Worm (Caenorhabditis elegans) whole organism, L3 larva: ENCODE measurements around the gene C07G1.15.

Experiments used
- R02D3.7 ChIP-seq: fragments of 150-350 bp; optimal IDR thresholded peaks from 2 replicates; lab custom pipeline; 2014; ENCODE audit warnings: missing biosample characterization, missing genetic modification characterization
- ama-1 ChIP-seq: fragments of 150-350 bp; optimal IDR thresholded peaks from 2 replicates; lab custom pipeline; 2018
- ceh-16 ChIP-seq: sonication (generic microtip); optimal IDR thresholded peaks from 2 replicates; lab custom pipeline; 2017; ENCODE audit warnings: missing biosample characterization, missing genetic modification characterization
- ceh-28 ChIP-seq: fragments of 150-350 bp; optimal IDR thresholded peaks from 2 replicates; lab custom pipeline; 2014; ENCODE audit warnings: missing biosample characterization, missing genetic modification reagents, missing genetic modification characterization
- ceh-82 ChIP-seq: fragments of 150-350 bp; optimal IDR thresholded peaks from 2 replicates; lab custom pipeline; 2014; ENCODE audit warnings: missing biosample characterization, missing genetic modification characterization
- ceh-9 ChIP-seq: sonication (generic microtip); optimal IDR thresholded peaks from 2 replicates; lab custom pipeline; 2018; ENCODE audit warnings: missing biosample characterization, missing genetic modification characterization
- daf-12 ChIP-seq: fragments of 150-350 bp; optimal IDR thresholded peaks from 2 replicates; lab custom pipeline; 2014; ENCODE audit warnings: missing biosample characterization, missing genetic modification reagents, missing genetic modification characterization
- egl-27 ChIP-seq: sonication (generic microtip); optimal IDR thresholded peaks from 4 replicates; lab custom pipeline; 2017; ENCODE audit warnings: missing biosample characterization, missing genetic modification reagents, missing genetic modification characterization
- egl-5 ChIP-seq: fragments of 150-350 bp; optimal IDR thresholded peaks from 2 replicates; lab custom pipeline; 2017; ENCODE audit warnings: missing biosample characterization, missing genetic modification reagents, missing genetic modification characterization, inconsistent platforms
- elt-1 ChIP-seq: fragments of 150-350 bp; optimal IDR thresholded peaks from 2 replicates; lab custom pipeline; 2014; ENCODE audit warnings: missing biosample characterization, missing genetic modification characterization
- elt-2 ChIP-seq: sonication (generic microtip); optimal IDR thresholded peaks from 2 replicates; lab custom pipeline; 2016; ENCODE audit warnings: missing genetic modification reagents, mild to moderate bottlenecking, missing genetic modification characterization, missing compliant biosample characterization
- elt-3 ChIP-seq, 3 experiments: fragments of 150-350 bp in 1 of 3; sonication (generic microtip) in 2 of 3; optimal IDR thresholded peaks; 2 replicates in 2 of 3; 4 replicates in 1 of 3; lab custom pipeline; 2014 to 2017; ENCODE audit warnings: missing biosample characterization in 3 of 3, missing genetic modification characterization in 3 of 3
- eor-1 ChIP-seq, 2 experiments: fragments of 150-350 bp; optimal IDR thresholded peaks; 2 replicates each; lab custom pipeline; 2014 to 2018; ENCODE audit warnings: missing biosample characterization in 2 of 2, missing genetic modification characterization in 2 of 2
- fos-1 ChIP-seq: fragments of 150-350 bp; optimal IDR thresholded peaks from 2 replicates; lab custom pipeline; 2014; ENCODE audit warnings: missing biosample characterization, missing genetic modification characterization
- hmg-11 ChIP-seq: sonication (generic microtip); optimal IDR thresholded peaks from 2 replicates; lab custom pipeline; 2016; ENCODE audit warnings: missing genetic modification characterization, missing compliant biosample characterization
- jun-1 ChIP-seq: fragments of 150-350 bp; optimal IDR thresholded peaks from 2 replicates; lab custom pipeline; 2014; ENCODE audit warnings: missing biosample characterization, missing genetic modification reagents, missing genetic modification characterization
- lin-15B ChIP-seq: fragments of 150-350 bp; optimal IDR thresholded peaks from 2 replicates; lab custom pipeline; 2014; ENCODE audit warnings: missing biosample characterization, missing genetic modification characterization
- lin-39 ChIP-seq: fragments of 150-350 bp; optimal IDR thresholded peaks from 2 replicates; lab custom pipeline; 2018; ENCODE audit warnings: missing biosample characterization, missing genetic modification reagents, missing genetic modification characterization
- lsy-12 ChIP-seq: sonication (generic microtip); optimal IDR thresholded peaks from 2 replicates; lab custom pipeline; 2016; ENCODE audit warnings: mild to moderate bottlenecking, missing genetic modification characterization, missing compliant biosample characterization
- mdl-1 ChIP-seq: fragments of 150-350 bp; optimal IDR thresholded peaks from 2 replicates; lab custom pipeline; 2014; ENCODE audit warnings: missing biosample characterization, missing genetic modification characterization
- mml-1 ChIP-seq: fragments of 150-350 bp; sonication (generic microtip); optimal IDR thresholded peaks from 3 replicates; lab custom pipeline; 2014; ENCODE audit warnings: missing biosample characterization, missing genetic modification characterization
- nfya-1 ChIP-seq: sonication (generic microtip); optimal IDR thresholded peaks from 2 replicates; lab custom pipeline; 2017; ENCODE audit warnings: missing genetic modification characterization, mild to moderate bottlenecking, missing compliant biosample characterization, antibody characterized with exemption, moderate library complexity; ENCODE audit not compliant: insufficient read depth
- nhr-11 ChIP-seq: fragments of 150-350 bp; optimal IDR thresholded peaks from 2 replicates; lab custom pipeline; 2014; ENCODE audit warnings: missing biosample characterization, missing genetic modification characterization
- nhr-12 ChIP-seq: fragments of 150-350 bp; optimal IDR thresholded peaks from 2 replicates; lab custom pipeline; 2014; ENCODE audit warnings: missing biosample characterization, missing genetic modification characterization
- nhr-23 ChIP-seq: fragments of 150-350 bp; optimal IDR thresholded peaks from 2 replicates; lab custom pipeline; 2014; ENCODE audit warnings: missing biosample characterization, missing genetic modification reagents, missing genetic modification characterization
- nhr-237 ChIP-seq: fragments of 150-350 bp; optimal IDR thresholded peaks from 2 replicates; lab custom pipeline; 2014; ENCODE audit warnings: missing biosample characterization, missing genetic modification characterization
- nhr-25 ChIP-seq: sonication (generic microtip); optimal IDR thresholded peaks from 2 replicates; lab custom pipeline; 2017; ENCODE audit warnings: missing biosample characterization, missing genetic modification characterization
- nhr-28 ChIP-seq: fragments of 150-350 bp; optimal IDR thresholded peaks from 2 replicates; lab custom pipeline; 2014; ENCODE audit warnings: missing biosample characterization, missing genetic modification characterization
- nhr-67 ChIP-seq: fragments of 150-350 bp; optimal IDR thresholded peaks from 2 replicates; lab custom pipeline; 2014; ENCODE audit warnings: missing biosample characterization, missing genetic modification characterization
- nhr-76 ChIP-seq: fragments of 150-350 bp; sonication (generic microtip); optimal IDR thresholded peaks from 5 replicates; lab custom pipeline; 2014; ENCODE audit warnings: missing biosample characterization, missing genetic modification characterization
- pha-4 ChIP-seq: fragments of 150-350 bp; optimal IDR thresholded peaks from 2 replicates; lab custom pipeline; 2014; ENCODE audit warnings: missing biosample characterization, missing genetic modification reagents, missing genetic modification characterization
- pqm-1 ChIP-seq: fragments of 150-350 bp; optimal IDR thresholded peaks from 2 replicates; lab custom pipeline; 2017; ENCODE audit warnings: missing biosample characterization, missing genetic modification characterization, inconsistent platforms
- sea-2 ChIP-seq: fragments of 150-350 bp; sonication (generic microtip); optimal IDR thresholded peaks from 4 replicates; lab custom pipeline; 2014; ENCODE audit warnings: missing biosample characterization, missing genetic modification reagents, missing genetic modification characterization
- skn-1 ChIP-seq: fragments of 150-350 bp; optimal IDR thresholded peaks from 2 replicates; lab custom pipeline; 2014; ENCODE audit warnings: missing biosample characterization, missing genetic modification characterization
- snpc-4 ChIP-seq: fragments of 150-350 bp; optimal IDR thresholded peaks from 2 replicates; lab custom pipeline; 2014; ENCODE audit warnings: missing biosample characterization, missing genetic modification characterization
- unc-62 ChIP-seq: fragments of 150-350 bp; sonication (generic microtip); optimal IDR thresholded peaks from 4 replicates; lab custom pipeline; 2014; ENCODE audit warnings: missing biosample characterization, missing genetic modification reagents, missing genetic modification characterization
- zag-1 ChIP-seq: fragments of 150-350 bp; optimal IDR thresholded peaks from 2 replicates; lab custom pipeline; 2014; ENCODE audit warnings: missing biosample characterization, missing genetic modification characterization
- ztf-4 ChIP-seq: fragments of 150-350 bp; optimal IDR thresholded peaks from 2 replicates; lab custom pipeline; 2014; ENCODE audit warnings: missing biosample characterization, missing genetic modification characterization

Gene C07G1.15

DNA sequence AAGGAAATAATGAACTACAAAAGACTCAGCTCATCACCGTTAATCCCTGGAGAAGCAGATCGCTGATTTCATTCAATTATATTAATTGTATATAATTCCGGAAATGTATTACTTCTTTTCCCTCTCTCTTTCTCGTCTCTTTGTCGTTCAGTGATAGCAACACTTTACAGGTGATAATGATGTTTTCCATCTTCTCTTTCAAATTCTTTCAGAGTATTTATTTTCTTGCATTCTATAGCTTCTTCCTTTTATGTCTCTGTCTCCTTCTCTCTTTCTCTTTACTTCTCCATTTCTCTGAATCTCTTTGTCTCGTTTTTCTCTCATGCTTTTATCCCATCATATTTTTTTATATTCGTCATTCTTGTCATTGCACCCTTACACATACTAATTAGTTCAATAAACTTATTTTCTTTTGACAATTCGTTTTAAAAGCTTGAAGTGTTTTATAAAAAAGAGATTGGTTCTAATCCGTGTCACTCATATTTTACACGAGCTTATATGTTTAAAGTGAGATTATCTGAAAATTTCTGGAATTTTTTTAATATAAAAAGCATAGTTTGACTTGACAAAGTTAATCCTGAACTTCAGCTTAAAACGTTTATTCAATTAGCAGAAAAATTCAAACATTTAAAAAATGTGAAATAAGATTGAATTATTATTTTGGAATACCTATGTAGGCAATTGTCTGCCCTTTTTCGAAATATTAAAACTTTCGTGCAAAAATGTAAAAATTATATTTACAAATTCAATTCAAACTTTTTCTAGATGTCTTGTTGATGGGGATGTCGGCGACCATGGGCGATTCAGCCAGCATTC is 26.8 kb upstream of the C07G1.15 start, which contains the start of gene pmk-2:
Gene pmk-2 (plus strand): TSS at position 766 of the 816 bp plus-strand sequence.
- TF ChIP-seq ceh-82 (tag; lab: Kevin White, UChicago) (no peak), nfya-1 (tag; lab: Kevin White, UChicago) (peak; percentile 29), nhr-28 (tag; lab: Kevin White, UChicago) (no peak), lin-15B (tag; lab: Kevin White, UChicago) (no peak), skn-1 (tag; lab: Kevin White, UChicago) (peak; percentile 14), nhr-237 (no peak), nhr-12 (tag; lab: Kevin White, UChicago) (no peak), nhr-23 (tag; lab: Kevin White, UChicago) (no peak), jun-1 (peak; percentile 3), mml-1 (tag; lab: Kevin White, UChicago) (no peak), elt-2 (tag; lab: Kevin White, UChicago) (peak; percentile 40), ceh-28 (tag; lab: Kevin White, UChicago) (no peak), lsy-12 (tag; lab: Kevin White, UChicago) (no peak), nhr-67 (tag; lab: Kevin White, UChicago) (no peak), fos-1 (no peak)

DNA sequence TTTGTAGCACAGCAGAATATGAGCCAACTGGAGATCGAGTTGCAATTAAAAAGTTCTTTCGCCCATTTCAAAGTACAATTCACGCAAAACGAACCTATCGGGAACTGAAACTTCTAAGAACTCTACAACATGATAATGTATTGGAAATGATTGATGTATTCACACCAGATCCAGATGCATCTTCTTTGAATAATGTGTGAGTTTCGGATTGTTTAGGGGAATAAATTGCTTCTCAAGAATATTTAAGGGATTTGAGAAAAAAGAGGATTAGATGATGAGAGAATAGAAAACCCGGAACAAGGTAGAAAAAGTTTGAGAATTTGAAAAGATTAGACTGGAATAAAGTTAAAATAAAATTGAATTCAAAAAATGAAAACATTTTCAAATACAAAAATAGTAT is 25.4 kb upstream of the C07G1.15 start:
- TF ChIP-seq R02D3.7 (tag; lab: Kevin White, UChicago) (no peak), ceh-9 (tag; lab: Kevin White, UChicago) (no peak), mdl-1 (no peak), eor-1 (tag; optimal IDR thresholded peaks at IDR 0.05; lab: Kevin White, UChicago) (no peak)

DNA sequence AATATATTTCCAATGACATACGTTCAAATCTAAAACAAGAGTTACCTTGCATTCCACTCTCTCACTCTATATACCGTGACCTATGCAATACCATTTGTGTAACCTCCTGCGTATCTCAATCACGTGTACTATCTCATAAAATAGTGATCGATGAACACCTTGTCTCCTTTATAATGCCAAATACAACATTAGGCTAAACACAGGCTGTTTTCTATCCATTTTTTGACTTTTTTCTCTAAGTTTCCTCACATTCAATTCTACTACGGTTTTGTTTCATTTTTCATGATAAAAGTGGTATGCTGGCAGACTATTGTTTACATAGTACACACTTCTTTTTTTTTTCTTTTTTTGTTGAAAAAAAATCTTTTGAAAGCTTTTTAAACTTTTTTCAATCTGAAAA is 23.5 kb upstream of the C07G1.15 start:
- peak; percentile 16 for TF ChIP-seq nfya-1 (tag; lab: Kevin White, UChicago)
- no peak for TF ChIP-seq hmg-11 (tag; lab: Kevin White, UChicago)
- no peak for TF ChIP-seq nhr-11 (tag; lab: Kevin White, UChicago)
- no peak for TF ChIP-seq lsy-12 (tag; lab: Kevin White, UChicago)
- TF ChIP-seq zag-1, result no peak
- TF ChIP-seq ceh-28 (tag; lab: Kevin White, UChicago), result peak; percentile 67
- peak; percentile 46 for TF ChIP-seq nhr-23 (tag; lab: Kevin White, UChicago)
- TF ChIP-seq elt-2 (tag; lab: Kevin White, UChicago), result peak; percentile 44
- TF ChIP-seq eor-1 (tag; optimal IDR thresholded peaks at IDR 0.05; lab: Kevin White, UChicago), result no peak
- TF ChIP-seq egl-5 (tag; lab: Kevin White, UChicago), result no peak
- TF ChIP-seq ceh-16 (tag; lab: Kevin White, UChicago), result no peak
- peak; percentile 79 for TF ChIP-seq mdl-1
- no peak for TF ChIP-seq elt-1 (tag; lab: Kevin White, UChicago)
- peak; percentile 36 for TF ChIP-seq pqm-1 (tag; lab: Kevin White, UChicago)
- TF ChIP-seq sea-2 (GFP tag; lab: Kevin White, UChicago), result no peak
- no peak for TF ChIP-seq snpc-4 (tag; lab: Kevin White, UChicago)
- peak; percentile 92 for TF ChIP-seq pha-4 (tag; lab: Kevin White, UChicago)
- TF ChIP-seq nhr-25, result peak; percentile 81

DNA sequence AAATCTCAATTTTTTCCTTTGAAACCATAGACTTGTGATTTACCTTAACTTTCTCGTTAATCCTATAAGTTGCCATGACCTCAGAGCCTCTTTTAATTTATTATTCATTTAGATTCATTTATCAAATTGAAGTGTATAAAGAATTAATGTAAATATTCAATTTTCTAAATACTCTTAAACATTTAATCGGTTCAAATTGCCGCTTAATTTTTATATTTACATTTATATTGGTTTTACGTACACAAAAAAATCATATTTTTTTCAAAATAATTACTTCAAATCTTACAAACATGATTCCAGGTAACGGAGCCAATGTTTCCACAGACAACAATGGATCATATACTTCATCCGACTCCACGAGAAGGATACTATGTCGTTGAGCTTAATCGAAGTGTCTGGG is 21.3 kb upstream of the C07G1.15 start, which contains the start of gene pmk-1:
Gene pmk-1 (plus strand): TSS at position 301 of the 400 bp plus-strand sequence.
- TF ChIP-seq ama-1 (lab: Kevin White, UChicago) (no peak), unc-62 (GFP tag; lab: Kevin White, UChicago) (no peak), jun-1 (no peak), nhr-23 (tag; lab: Kevin White, UChicago) (no peak), egl-27 (tag; lab: Kevin White, UChicago) (no peak)

DNA sequence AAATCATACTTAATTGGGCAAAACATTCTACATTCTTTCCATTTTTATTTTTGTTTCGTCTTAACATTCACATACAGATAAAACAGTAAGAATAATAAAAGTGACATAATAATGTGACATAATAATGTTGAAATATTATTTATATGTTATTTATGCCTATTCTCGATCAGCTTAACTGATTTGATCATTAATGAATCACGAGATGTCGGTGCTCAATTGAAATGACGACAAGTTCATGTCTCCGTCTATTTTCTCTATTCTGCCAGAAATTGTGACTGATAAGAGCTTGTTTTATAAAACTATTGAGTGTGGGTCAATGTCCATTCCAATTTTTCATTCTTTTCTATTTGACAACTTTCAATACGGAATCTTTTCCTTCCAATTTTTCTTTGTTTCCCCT is 18.1 kb upstream of the C07G1.15 start:
- TF ChIP-seq zag-1 (no peak), ama-1 (lab: Kevin White, UChicago) (no peak), elt-3 (tag; optimal IDR thresholded peaks at IDR 0.05; lab: Kevin White, UChicago) (no peak), nhr-237 (no peak), nhr-25 (no peak), ceh-82 (tag; lab: Kevin White, UChicago) (no peak), ztf-4 (tag; lab: Kevin White, UChicago) (no peak), egl-27 (tag; lab: Kevin White, UChicago) (no peak), egl-5 (tag; lab: Kevin White, UChicago) (no peak), eor-1 (tag; optimal IDR thresholded peaks at IDR 0.05; lab: Kevin White, UChicago) (no peak), lin-39 (no peak), nhr-28 (tag; lab: Kevin White, UChicago) (no peak), pqm-1 (tag; lab: Kevin White, UChicago) (peak; percentile 95), fos-1 (no peak), pha-4 (tag; lab: Kevin White, UChicago) (peak; percentile 46), ceh-16 (tag; lab: Kevin White, UChicago) (no peak), skn-1 (tag; lab: Kevin White, UChicago) (no peak), daf-12 (no peak), jun-1 (peak; percentile 20), nhr-76 (tag; lab: Kevin White, UChicago) (no peak), elt-2 (tag; lab: Kevin White, UChicago) (peak; percentile 92)
